Worm (Caenorhabditis elegans) whole organism, early embryonic: ENCODE measurements around the gene sax-7.

ENCODE experiments used
- B0310.2 ChIP-seq: sonication (generic microtip); optimal IDR thresholded peaks from 2 replicates; lab custom pipeline; 2016; ENCODE audit warnings: mild to moderate bottlenecking, missing genetic modification characterization, missing compliant biosample characterization
- ama-1 ChIP-seq: fragments of 150-350 bp; optimal IDR thresholded peaks from 2 replicates; lab custom pipeline; 2014
- hnd-1 ChIP-seq: sonication (generic microtip); optimal IDR thresholded peaks from 2 replicates; lab custom pipeline; 2016; ENCODE audit warnings: missing genetic modification characterization, missing compliant biosample characterization
- pes-1 ChIP-seq: fragments of 200-800 bp; sonication (Bioruptor generic); IDR thresholded peaks from 2 replicates; pipeline ENCODE4 v1.3.6; 2022; ENCODE audit warnings: missing genetic modification reagents, missing genetic modification characterization, missing compliant biosample characterization
- sea-1 ChIP-seq: fragments of 200-800 bp; sonication (Bioruptor generic); conservative IDR thresholded peaks from 2 replicates; pipeline ENCODE4 v1.3.6; 2022; ENCODE audit warnings: missing genetic modification characterization, missing compliant biosample characterization
- tra-4 ChIP-seq: sonication (generic microtip); optimal IDR thresholded peaks from 2 replicates; lab custom pipeline; 2017; ENCODE audit warnings: missing genetic modification characterization, missing compliant biosample characterization

- TF ChIP-seq pes-1 (GFP tag; lab: Robert Waterston, UW): no peak
- TF ChIP-seq sea-1 (GFP tag; lab: Robert Waterston, UW): no peak
- TF ChIP-seq ama-1 (lab: Kevin White, UChicago): no peak
- no peak for TF ChIP-seq B0310.2
- no peak for TF ChIP-seq hnd-1 (tag; lab: Kevin White, UChicago)
- no peak for TF ChIP-seq tra-4 (tag; lab: Kevin White, UChicago)
These were observed 48.6 kb upstream of the sax-7 start, which contains the start of gene C26B2.8 for ce11 chrIV:8013849-8014248.
